Fruit fly (Drosophila melanogaster) whole organism, prepupa: ENCODE data around the gene CG31810.

Experiments
- Blimp-1 ChIP-seq: fragments of 200-800 bp; sonication (Bioruptor generic); optimal IDR thresholded peaks from 3 replicates; lab custom pipeline; 2017; ENCODE audit warnings: missing biosample characterization, missing genetic modification characterization, mild to moderate bottlenecking, moderate library complexity, missing genetic modification reagents
- CG10631 ChIP-seq: fragments of 200-800 bp; sonication (Bioruptor generic); optimal IDR thresholded peaks from 2 replicates; lab custom pipeline; 2016; ENCODE audit warnings: missing biosample characterization, missing genetic modification characterization
- CG10669 ChIP-seq: fragments of 200-800 bp; sonication (Bioruptor generic); optimal IDR thresholded peaks from 3 replicates; lab custom pipeline; 2018; ENCODE audit warnings: missing biosample characterization, mild to moderate bottlenecking, missing genetic modification characterization, moderate library complexity
- CG11294 ChIP-seq: fragments of 200-800 bp; sonication (Bioruptor generic); IDR thresholded peaks from 2 replicates; pipeline ENCODE4 v1.3.6; 2022; ENCODE audit warnings: missing biosample characterization, missing genetic modification characterization
- CG1621 ChIP-seq: fragments of 200-800 bp; sonication (Bioruptor generic); optimal IDR thresholded peaks from 3 replicates; lab custom pipeline; 2018; ENCODE audit warnings: missing biosample characterization, mild to moderate bottlenecking, missing genetic modification characterization
- CG3032 ChIP-seq: fragments of 200-800 bp; optimal IDR thresholded peaks from 2 replicates; lab custom pipeline; 2019; ENCODE audit warnings: missing biosample characterization, mild to moderate bottlenecking, missing genetic modification characterization, moderate library complexity
- CG31627 ChIP-seq: fragments of 200-800 bp; sonication (Bioruptor generic); optimal IDR thresholded peaks from 3 replicates; lab custom pipeline; 2016; ENCODE audit warnings: missing biosample characterization, missing genetic modification characterization
- CG32006 ChIP-seq: fragments of 200-800 bp; sonication (Bioruptor generic); optimal IDR thresholded peaks from 3 replicates; lab custom pipeline; 2017; ENCODE audit warnings: missing biosample characterization, mild to moderate bottlenecking, missing genetic modification characterization
- CG3919 ChIP-seq: fragments of 200-800 bp; sonication (Bioruptor generic); optimal IDR thresholded peaks from 3 replicates; lab custom pipeline; 2016; ENCODE audit warnings: missing biosample characterization, missing genetic modification characterization
- CG4318 ChIP-seq: fragments of 200-800 bp; sonication (Bioruptor generic); optimal IDR thresholded peaks from 3 replicates; lab custom pipeline; 2017; ENCODE audit warnings: missing biosample characterization, mild to moderate bottlenecking, missing genetic modification characterization
- CG6792 ChIP-seq: fragments of 200-800 bp; sonication (Bioruptor generic); optimal IDR thresholded peaks from 3 replicates; lab custom pipeline; 2016; ENCODE audit warnings: missing biosample characterization, missing genetic modification characterization
- CG6808 ChIP-seq: fragments of 200-800 bp; sonication (Bioruptor generic); optimal IDR thresholded peaks from 3 replicates; lab custom pipeline; 2017; ENCODE audit warnings: missing biosample characterization, missing genetic modification characterization, mild to moderate bottlenecking, moderate library complexity, missing genetic modification reagents
- CG6854 ChIP-seq: fragments of 200-800 bp; sonication (Bioruptor generic); optimal IDR thresholded peaks from 2 replicates; lab custom pipeline; 2017; ENCODE audit warnings: missing biosample characterization, mild to moderate bottlenecking, missing genetic modification characterization
- CG8319 ChIP-seq: fragments of 200-800 bp; sonication (Bioruptor generic); optimal IDR thresholded peaks from 3 replicates; lab custom pipeline; 2016; ENCODE audit warnings: missing biosample characterization, missing genetic modification characterization
- CG8632 ChIP-seq: fragments of 200-800 bp; sonication (Bioruptor generic); optimal IDR thresholded peaks from 3 replicates; lab custom pipeline; 2016; ENCODE audit warnings: missing biosample characterization, missing genetic modification characterization
- CG9139 ChIP-seq: fragments of 200-800 bp; sonication (Bioruptor generic); optimal IDR thresholded peaks from 3 replicates; lab custom pipeline; 2017; ENCODE audit warnings: missing biosample characterization, mild to moderate bottlenecking, missing genetic modification characterization
- Eip78C ChIP-seq: fragments of 200-800 bp; sonication (Bioruptor generic); peaks from one replicate; lab custom pipeline; 2016; ENCODE audit warnings: missing biosample characterization, missing genetic modification characterization
- Eip93F ChIP-seq: fragments of 200-800 bp; sonication (Bioruptor generic); optimal IDR thresholded peaks from 2 replicates; lab custom pipeline; 2016; ENCODE audit warnings: missing biosample characterization, mild to moderate bottlenecking, missing genetic modification characterization
- Ets21C ChIP-seq: fragments of 200-800 bp; sonication (Bioruptor generic); optimal IDR thresholded peaks from 3 replicates; lab custom pipeline; 2016; ENCODE audit warnings: missing biosample characterization, missing genetic modification characterization
- Ets96B ChIP-seq: fragments of 200-800 bp; optimal IDR thresholded peaks from 2 replicates; lab custom pipeline; 2019; ENCODE audit warnings: missing biosample characterization, mild to moderate bottlenecking, missing genetic modification characterization, moderate library complexity
- Gug ChIP-seq: fragments of 200-800 bp; sonication (Bioruptor generic); IDR thresholded peaks from 2 replicates; pipeline ENCODE4 v1.3.6; 2022; ENCODE audit warnings: missing biosample characterization, missing genetic modification characterization
- Hr39 ChIP-seq: fragments of 200-800 bp; sonication (Bioruptor generic); optimal IDR thresholded peaks from 2 replicates; lab custom pipeline; 2016; ENCODE audit warnings: missing biosample characterization, missing genetic modification characterization
- Hr4 ChIP-seq: fragments of 200-800 bp; sonication (Bioruptor generic); optimal IDR thresholded peaks from 3 replicates; lab custom pipeline; 2016; ENCODE audit warnings: missing biosample characterization, missing genetic modification characterization
- Lpt ChIP-seq: fragments of 200-800 bp; sonication (Bioruptor generic); optimal IDR thresholded peaks from 3 replicates; lab custom pipeline; 2016; ENCODE audit warnings: missing biosample characterization, missing genetic modification characterization
- Met ChIP-seq: fragments of 200-800 bp; sonication (Bioruptor generic); optimal IDR thresholded peaks from 3 replicates; lab custom pipeline; 2016; ENCODE audit warnings: missing biosample characterization, missing genetic modification characterization
- OdsH ChIP-seq: fragments of 200-800 bp; sonication (Bioruptor generic); optimal IDR thresholded peaks from 3 replicates; lab custom pipeline; 2016; ENCODE audit warnings: missing biosample characterization, missing genetic modification characterization
- Sox102F ChIP-seq: fragments of 200-800 bp; sonication (Bioruptor generic); optimal IDR thresholded peaks from 2 replicates; lab custom pipeline; 2016; ENCODE audit warnings: missing biosample characterization, mild to moderate bottlenecking, missing genetic modification characterization
- Sox15 ChIP-seq: fragments of 200-800 bp; sonication (Bioruptor generic); optimal IDR thresholded peaks from 3 replicates; lab custom pipeline; 2016; ENCODE audit warnings: missing biosample characterization, missing genetic modification characterization
- achi ChIP-seq: fragments of 200-800 bp; sonication (Bioruptor generic); optimal IDR thresholded peaks from 3 replicates; lab custom pipeline; 2016; ENCODE audit warnings: missing biosample characterization, missing genetic modification characterization
- cyc ChIP-seq: fragments of 200-800 bp; sonication (Bioruptor generic); optimal IDR thresholded peaks from 3 replicates; lab custom pipeline; 2016; ENCODE audit warnings: missing biosample characterization, missing genetic modification characterization
- dac ChIP-seq: fragments of 200-800 bp; sonication (Bioruptor generic); optimal IDR thresholded peaks from 2 replicates; lab custom pipeline; 2017; ENCODE audit warnings: missing biosample characterization, mild to moderate bottlenecking, missing genetic modification characterization
- esn ChIP-seq: fragments of 200-800 bp; sonication (Bioruptor generic); optimal IDR thresholded peaks from 2 replicates; lab custom pipeline; 2016; ENCODE audit warnings: missing biosample characterization, mild to moderate bottlenecking, missing genetic modification characterization, moderate library complexity
- fd59A ChIP-seq: fragments of 200-800 bp; sonication (Bioruptor generic); optimal IDR thresholded peaks from 2 replicates; lab custom pipeline; 2017; ENCODE audit warnings: missing biosample characterization, mild to moderate bottlenecking, missing genetic modification characterization, missing genetic modification reagents
- fd85E ChIP-seq: fragments of 200-800 bp; sonication (Bioruptor generic); optimal IDR thresholded peaks from 3 replicates; lab custom pipeline; 2016; ENCODE audit warnings: missing biosample characterization, missing genetic modification characterization
- fkh ChIP-seq: fragments of 200-800 bp; sonication (Bioruptor generic); optimal IDR thresholded peaks from 3 replicates; lab custom pipeline; 2017; ENCODE audit warnings: missing biosample characterization, mild to moderate bottlenecking, missing genetic modification characterization, moderate library complexity
- net ChIP-seq: fragments of 200-800 bp; sonication (Bioruptor generic); optimal IDR thresholded peaks from 3 replicates; lab custom pipeline; 2016; ENCODE audit warnings: missing biosample characterization, missing genetic modification characterization
- pdm3 ChIP-seq: fragments of 200-800 bp; sonication (Bioruptor generic); optimal IDR thresholded peaks from 3 replicates; lab custom pipeline; 2016; ENCODE audit warnings: missing biosample characterization, missing genetic modification characterization
- salr ChIP-seq, 2 experiments: fragments of 200-800 bp; sonication (Bioruptor generic); optimal IDR thresholded peaks; 3 replicates each; lab custom pipeline; 2016 to 2018; ENCODE audit warnings: missing biosample characterization in 2 of 2, missing genetic modification characterization in 2 of 2, mild to moderate bottlenecking in 1 of 2
- spab ChIP-seq: fragments of 200-800 bp; sonication (Bioruptor generic); optimal IDR thresholded peaks from 2 replicates; lab custom pipeline; 2017; ENCODE audit warnings: missing biosample characterization, mild to moderate bottlenecking, missing genetic modification characterization, missing genetic modification reagents
- ss ChIP-seq, 2 experiments: fragments of 200-800 bp; sonication (Bioruptor generic); optimal IDR thresholded peaks; 2 replicates in 1 of 2; 3 replicates in 1 of 2; lab custom pipeline; 2017 to 2018; ENCODE audit warnings: mild to moderate bottlenecking in 2 of 2, missing biosample characterization in 2 of 2, missing genetic modification characterization in 2 of 2, moderate library complexity in 1 of 2
- svp ChIP-seq: fragments of 200-800 bp; sonication (Bioruptor generic); peaks from one replicate; lab custom pipeline; 2016; ENCODE audit warnings: missing biosample characterization, missing genetic modification characterization

Gene CG31810

DNA sequence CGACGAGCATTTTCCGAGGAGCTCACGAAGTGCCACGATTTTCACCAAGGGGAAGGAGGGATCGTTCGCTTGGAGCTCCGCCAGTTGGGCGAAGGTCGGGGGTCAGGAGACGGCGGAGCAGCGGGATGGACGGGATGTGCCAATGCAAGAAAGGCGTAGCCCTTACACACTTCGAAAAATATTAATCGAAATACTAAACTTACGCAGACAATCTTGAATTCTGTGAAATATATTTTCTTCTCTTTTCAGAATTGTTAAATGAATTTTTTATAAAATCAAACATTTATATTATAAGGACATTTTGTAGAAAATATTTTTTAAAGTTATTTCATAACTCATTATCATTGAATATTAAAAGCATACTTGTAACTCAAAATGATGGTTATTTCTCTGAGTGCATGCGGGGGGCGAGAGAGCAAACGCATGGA lies 16.7 kb upstream of the CG31810 start (continued):
- TF ChIP-seq Met (GFP tag; lab: Kevin White, UChicago) (no peak), esn (GFP tag; lab: Kevin White, UChicago) (no peak), Ets21C (no peak), CG31627 (GFP tag; lab: Kevin White, UChicago) (no peak), OdsH (GFP tag; lab: Kevin White, UChicago) (peak; percentile 34), CG4318 (GFP tag; lab: Kevin White, UChicago) (peak; percentile 35), net (GFP tag; lab: Kevin White, UChicago) (peak; percentile 42), Hr4 (GFP tag; lab: Kevin White, UChicago) (peak; percentile 46), CG8319 (no peak), CG32006 (GFP tag; lab: Kevin White, UChicago) (peak; percentile 58), Blimp-1 (GFP tag; lab: Kevin White, UChicago) (no peak), Ets96B (tag; lab: Kevin White, UChicago) (no peak), CG11294 (no peak; the same call in 1 of the 2 replicates), CG3919 (GFP tag; lab: Kevin White, UChicago) (no peak), fd85E (no peak), CG6792 (GFP tag; lab: Kevin White, UChicago) (no peak), Eip93F (no peak), Lpt (GFP tag; lab: Kevin White, UChicago) (peak; percentile 10), ss (GFP tag; optimal IDR thresholded peaks at IDR 0.05; lab: Kevin White, UChicago) (no peak), achi (GFP tag; lab: Kevin White, UChicago) (peak; percentile 45), CG10669 (GFP tag; lab: Kevin White, UChicago) (no peak), fkh (GFP tag; lab: Kevin White, UChicago) (no peak), svp (GFP tag; lab: Kevin White, UChicago) (no peak), CG6808 (no peak), CG9139 (no peak), CG8632 (GFP tag; lab: Kevin White, UChicago) (no peak), Sox102F (no peak), cyc (no peak), Sox15 (no peak), fd59A (GFP tag; lab: Kevin White, UChicago) (no peak), CG6854 (GFP tag; lab: Kevin White, UChicago) (no peak), dac (GFP tag; lab: Kevin White, UChicago) (no peak), Gug (GFP tag; lab: Robert Waterston, UW) (peak; percentile 54)

DNA sequence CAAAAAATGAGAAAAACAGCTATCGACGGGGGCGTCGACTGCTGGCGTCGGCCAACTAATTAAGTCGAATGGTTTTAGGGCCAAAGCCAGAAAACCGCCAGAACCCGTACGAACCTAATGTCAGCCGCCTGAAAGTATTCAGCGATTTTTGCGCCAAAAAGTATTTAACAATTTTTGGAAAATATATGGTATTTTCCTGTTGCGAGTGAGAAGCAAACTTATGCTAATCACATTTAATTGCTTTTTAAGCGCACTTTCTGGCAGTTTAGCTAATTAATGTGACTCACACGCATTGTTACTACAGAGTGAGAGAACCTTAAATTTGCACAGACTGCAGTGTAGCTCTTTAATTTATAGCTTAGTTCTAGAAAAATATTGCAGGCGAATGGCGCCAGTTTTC lies 10.4 kb upstream of the CG31810 start:
- TF ChIP-seq Hr4 (GFP tag; lab: Kevin White, UChicago) (no peak), CG31627 (GFP tag; lab: Kevin White, UChicago) (no peak), CG10631 (GFP tag; lab: Kevin White, UChicago) (no peak), Met (GFP tag; lab: Kevin White, UChicago) (no peak), esn (GFP tag; lab: Kevin White, UChicago) (no peak), salr (GFP tag; optimal IDR thresholded peaks at IDR 0.05; lab: Kevin White, UChicago) (no peak), CG11294 (no peak), CG1621 (tag; lab: Kevin White, UChicago) (no peak), CG8632 (GFP tag; lab: Kevin White, UChicago) (no peak), spab (GFP tag; lab: Kevin White, UChicago) (no peak), CG32006 (GFP tag; lab: Kevin White, UChicago) (no peak), Hr39 (GFP tag; lab: Kevin White, UChicago) (no peak), Eip78C (no peak), dac (GFP tag; lab: Kevin White, UChicago) (no peak), CG3032 (no peak), fkh (GFP tag; lab: Kevin White, UChicago) (no peak), Ets96B (tag; lab: Kevin White, UChicago) (no peak), pdm3 (GFP tag; lab: Kevin White, UChicago) (no peak)
